Fruit fly (Drosophila melanogaster): Measurements from ENCODE around the gene Rat1.

Rat1 gene

dm6 chr2L:6868178-6868867, 39.6 kb upstream of the Rat1 start (continued):
- TF ChIP-seq CG14014 (GFP tag; IDR thresholded peaks at IDR 0.05) (no peak), ap (GFP tag; IDR thresholded peaks at IDR 0.05) (no peak), Dp (GFP tag; optimal IDR thresholded peaks at IDR 0.05) (no peak), ato (GFP tag; IDR thresholded peaks at IDR 0.05; ENCODE audit: partially characterized antibody) (no peak), Hr39 (optimal IDR thresholded peaks at IDR 0.05) (no peak), CG31388 (GFP tag; optimal IDR thresholded peaks at IDR 0.05) (no peak), dmrt99B (tag; optimal IDR thresholded peaks at IDR 0.05) (no peak), CG2889 (GFP tag; IDR thresholded peaks at IDR 0.05) (no peak), maf-S (GFP tag; optimal IDR thresholded peaks at IDR 0.05) (no peak), Xbp1 (GFP tag; optimal IDR thresholded peaks at IDR 0.05) (no peak), Usf (GFP tag; optimal IDR thresholded peaks at IDR 0.05) (no peak), prd (optimal IDR thresholded peaks at IDR 0.05) (no peak), prd (GFP tag; IDR thresholded peaks at IDR 0.05) (no peak), CG13123 (GFP tag; optimal IDR thresholded peaks at IDR 0.05) (no peak), CG6683 (GFP tag; optimal IDR thresholded peaks at IDR 0.05) (no peak), fu2 (GFP tag; optimal IDR thresholded peaks at IDR 0.05) (no peak), Adf1 (GFP tag; IDR thresholded peaks at IDR 0.05) (peak; percentile 29; the same call in 1 of the 2 replicates), chm (GFP tag; IDR thresholded peaks at IDR 0.05) (no peak), CG12744 (GFP tag; optimal IDR thresholded peaks at IDR 0.05) (no peak), grn (GFP tag; optimal IDR thresholded peaks at IDR 0.05) (peak; percentile 96), CG10147 (GFP tag; optimal IDR thresholded peaks at IDR 0.05) (no peak), hth (optimal IDR thresholded peaks at IDR 0.05) (no peak), CG34224 (GFP tag; IDR thresholded peaks at IDR 0.05; ENCODE audit: partially characterized antibody) (no peak), hb (GFP tag; IDR thresholded peaks at IDR 0.05; ENCODE audit: partially characterized antibody) (no peak), HLH54F (GFP tag; optimal IDR thresholded peaks at IDR 0.05) (no peak), ranshi (GFP tag; IDR thresholded peaks at IDR 0.05) (no peak), nmo (GFP tag; optimal IDR thresholded peaks at IDR 0.05) (no peak), Mes4 (GFP tag; optimal IDR thresholded peaks at IDR 0.05) (no peak), onecut (GFP tag; IDR thresholded peaks at IDR 0.05) (no peak), CG10274 (GFP tag; optimal IDR thresholded peaks at IDR 0.05) (no peak), Dip3 (GFP tag; optimal IDR thresholded peaks at IDR 0.05) (no peak), Kr (GFP tag; optimal IDR thresholded peaks at IDR 0.05) (no peak), so (GFP tag; IDR thresholded peaks at IDR 0.05) (0 out of 3 replicates have a peak, but pooled peaks have one; percentile 7), NC2α (GFP tag; optimal IDR thresholded peaks at IDR 0.05) (no peak), Med (GFP tag) (peak; percentile 56), Bdp1 (GFP tag; optimal IDR thresholded peaks at IDR 0.05) (no peak), CG18476 (GFP tag; optimal IDR thresholded peaks at IDR 0.05) (no peak), Doc3 (GFP tag; IDR thresholded peaks at IDR 0.05; ENCODE audit: partially characterized antibody) (no peak), crc (GFP tag; optimal IDR thresholded peaks at IDR 0.05) (no peak), kay (GFP tag; optimal IDR thresholded peaks at IDR 0.05) (no peak), lilli (GFP tag; optimal IDR thresholded peaks at IDR 0.05) (no peak), shn (GFP tag; optimal IDR thresholded peaks at IDR 0.05) (no peak), abd-A (tag; optimal IDR thresholded peaks at IDR 0.05) (no peak), cwo (GFP tag; optimal IDR thresholded peaks at IDR 0.05) (peak; percentile 38), Asciz (GFP tag; optimal IDR thresholded peaks at IDR 0.05) (no peak), CG4730 (GFP tag; IDR thresholded peaks at IDR 0.05) (no peak), unpg (GFP tag; optimal IDR thresholded peaks at IDR 0.05) (peak; percentile 13), yki (optimal IDR thresholded peaks at IDR 0.05) (no peak), CG12155 (GFP tag; optimal IDR thresholded peaks at IDR 0.05) (no peak), B-H1 (GFP tag; IDR thresholded peaks at IDR 0.05) (no peak), CG11456 (GFP tag; IDR thresholded peaks at IDR 0.05) (0 out of 3 replicates have a peak, but pooled peaks have one; percentile 30), Awh (GFP tag; IDR thresholded peaks at IDR 0.05) (no peak)
